Worm (Caenorhabditis elegans) whole organism, young adult: ENCODE measurements around the gene str-200.

Experiments
- B0019.2 ChIP-seq: fragments of 200-800 bp; sonication (Bioruptor generic); conservative IDR thresholded peaks from 2 replicates; pipeline ENCODE4 v1.3.6; 2022; ENCODE audit warnings: missing genetic modification reagents, missing genetic modification characterization, missing compliant biosample characterization
- B0261.1 ChIP-seq: sonication (generic microtip); optimal IDR thresholded peaks from 2 replicates; lab custom pipeline; 2016; ENCODE audit warnings: mild to moderate bottlenecking, missing genetic modification characterization, moderate library complexity, missing compliant biosample characterization
- D2030.7 ChIP-seq: fragments of 200-800 bp; sonication (Bioruptor generic); IDR thresholded peaks from 2 replicates; pipeline ENCODE4 v1.3.6; 2022; ENCODE audit warnings: missing genetic modification reagents, missing genetic modification characterization, missing compliant biosample characterization
- F37B4.10 ChIP-seq: fragments of 200-800 bp; sonication (Bioruptor generic); IDR thresholded peaks from 2 replicates; pipeline ENCODE4 v1.3.6; 2022; ENCODE audit warnings: missing genetic modification characterization, missing compliant biosample characterization
- Y56A3A.18 ChIP-seq: fragments of 200-800 bp; sonication (Bioruptor generic); IDR thresholded peaks from 2 replicates; pipeline ENCODE4 v1.3.6; 2022; ENCODE audit warnings: missing genetic modification reagents, missing genetic modification characterization, missing compliant biosample characterization
- Y79H2A.3 ChIP-seq: fragments of 200-800 bp; sonication (Bioruptor generic); conservative IDR thresholded peaks from 2 replicates; pipeline ENCODE4 v1.3.6; 2022; ENCODE audit warnings: missing genetic modification reagents, missing genetic modification characterization, missing compliant biosample characterization
- akir-1 ChIP-seq: fragments of 200-800 bp; sonication (Bioruptor generic); optimal IDR thresholded peaks from 2 replicates; lab custom pipeline; 2018; ENCODE audit warnings: mild to moderate bottlenecking, missing genetic modification characterization, moderate library complexity, missing compliant biosample characterization
- attf-6 ChIP-seq: fragments of 200-800 bp; sonication (Bioruptor generic); IDR thresholded peaks from 2 replicates; pipeline ENCODE4 v1.3.6; 2022; ENCODE audit warnings: missing genetic modification reagents, missing genetic modification characterization, missing compliant biosample characterization
- ccch-3 ChIP-seq: fragments of 200-800 bp; sonication (Bioruptor generic); optimal IDR thresholded peaks from 2 replicates; lab custom pipeline; 2018; ENCODE audit warnings: mild to moderate bottlenecking, missing genetic modification characterization, missing compliant biosample characterization
- ceh-58 ChIP-seq: fragments of 200-800 bp; sonication (Bioruptor generic); IDR thresholded peaks from 2 replicates; pipeline ENCODE4 v1.3.6; 2022; ENCODE audit warnings: missing genetic modification characterization, missing compliant biosample characterization
- dox-1 ChIP-seq: fragments of 200-800 bp; sonication (Bioruptor generic); IDR thresholded peaks from 2 replicates; pipeline ENCODE4 v1.3.6; 2022; ENCODE audit warnings: missing genetic modification reagents, missing genetic modification characterization, missing compliant biosample characterization
- egl-44 ChIP-seq: fragments of 200-800 bp; sonication (Bioruptor generic); IDR thresholded peaks from 2 replicates; pipeline ENCODE4 v1.3.6; 2022; ENCODE audit warnings: missing genetic modification reagents, missing genetic modification characterization, missing compliant biosample characterization
- egrh-3 ChIP-seq: fragments of 200-800 bp; sonication (Bioruptor generic); IDR thresholded peaks from 2 replicates; pipeline ENCODE4 v1.3.6; 2022; ENCODE audit warnings: missing genetic modification reagents, missing genetic modification characterization, missing compliant biosample characterization
- him-1 ChIP-seq: sonication (generic microtip); optimal IDR thresholded peaks from 2 replicates; lab custom pipeline; 2016; ENCODE audit warnings: missing genotype, missing genetic modification reagents, missing genetic modification characterization, missing compliant biosample characterization
- hlh-12 ChIP-seq: sonication (generic microtip); optimal IDR thresholded peaks from 2 replicates; lab custom pipeline; 2016; ENCODE audit warnings: missing genetic modification characterization, missing compliant biosample characterization
- hmg-1.2 ChIP-seq: fragments of 200-800 bp; sonication (Bioruptor generic); IDR thresholded peaks from 2 replicates; pipeline ENCODE4 v1.3.6; 2022; ENCODE audit warnings: missing genetic modification reagents, missing genetic modification characterization, missing compliant biosample characterization
- hsf-1 ChIP-seq: fragments of 200-800 bp; sonication (Bioruptor generic); IDR thresholded peaks from 2 replicates; pipeline ENCODE4 v1.3.6; 2022; ENCODE audit warnings: missing genetic modification reagents, missing genetic modification characterization, missing compliant biosample characterization
- lin-26 ChIP-seq: fragments of 200-800 bp; sonication (Bioruptor generic); IDR thresholded peaks from 2 replicates; pipeline ENCODE4 v1.3.6; 2022; ENCODE audit warnings: missing genetic modification reagents, missing genetic modification characterization, missing compliant biosample characterization
- madf-3 ChIP-seq: fragments of 200-800 bp; sonication (Bioruptor generic); IDR thresholded peaks from 2 replicates; pipeline ENCODE4 v1.3.6; 2022; ENCODE audit warnings: missing genetic modification reagents, missing genetic modification characterization, missing compliant biosample characterization
- mcd-1 ChIP-seq: fragments of 200-800 bp; sonication (Bioruptor generic); IDR thresholded peaks from 2 replicates; pipeline ENCODE4 v1.3.6; 2022; ENCODE audit warnings: missing genetic modification reagents, missing genetic modification characterization, missing compliant biosample characterization
- nfya-2 ChIP-seq: fragments of 200-800 bp; sonication (Bioruptor generic); IDR thresholded peaks from 2 replicates; pipeline ENCODE4 v1.3.6; 2022; ENCODE audit warnings: missing genetic modification reagents, missing genetic modification characterization, missing compliant biosample characterization
- nhr-120 ChIP-seq: fragments of 200-800 bp; sonication (Bioruptor generic); IDR thresholded peaks from 2 replicates; pipeline ENCODE4 v1.3.6; 2022; ENCODE audit warnings: missing genetic modification characterization, missing compliant biosample characterization
- nhr-90 ChIP-seq: sonication (generic microtip); optimal IDR thresholded peaks from 2 replicates; lab custom pipeline; 2016; ENCODE audit warnings: missing genotype, mild to moderate bottlenecking, missing genetic modification characterization, missing compliant biosample characterization
- pbrm-1 ChIP-seq: fragments of 200-800 bp; sonication (Bioruptor generic); IDR thresholded peaks from 2 replicates; pipeline ENCODE4 v1.3.6; 2022; ENCODE audit warnings: missing genetic modification reagents, missing genetic modification characterization, missing compliant biosample characterization
- rcor-1 ChIP-seq: fragments of 200-800 bp; sonication (Bioruptor generic); IDR thresholded peaks from 2 replicates; pipeline ENCODE4 v1.3.6; 2022; ENCODE audit warnings: missing genetic modification reagents, missing genetic modification characterization, missing compliant biosample characterization
- rpc-1 ChIP-seq, 2 experiments: fragments of 150-350 bp in 1 of 2; sonication (generic microtip) in 1 of 2; optimal IDR thresholded peaks; 2 replicates each; lab custom pipeline; 2014 to 2018; ENCODE audit warnings: missing biosample characterization in 1 of 2, missing genetic modification characterization in 1 of 2, missing genetic modification reagents in 1 of 2, missing genotype in 1 of 2
- sea-2 ChIP-seq: fragments of 200-800 bp; sonication (Bioruptor generic); IDR thresholded peaks from 2 replicates; pipeline ENCODE4 v1.3.6; 2022; ENCODE audit warnings: missing genetic modification characterization, missing compliant biosample characterization
- snpc-1.1 ChIP-seq: sonication (generic microtip); optimal IDR thresholded peaks from 2 replicates; lab custom pipeline; 2017; ENCODE audit warnings: missing genetic modification characterization, mild to moderate bottlenecking, missing compliant biosample characterization, antibody characterized with exemption, moderate library complexity, missing genotype, missing genetic modification reagents; ENCODE audit not compliant: insufficient read depth
- snpc-3.4 ChIP-seq: sonication (generic microtip); optimal IDR thresholded peaks from 2 replicates; lab custom pipeline; 2017; ENCODE audit warnings: missing genetic modification characterization, mild to moderate bottlenecking, missing compliant biosample characterization, antibody characterized with exemption, moderate library complexity, missing genotype, missing genetic modification reagents
- snpc-4 ChIP-seq, 5 experiments: fragments of 150-350 bp in 1 of 5; sonication (generic microtip) in 4 of 5; optimal IDR thresholded peaks; 2 replicates each; lab custom pipeline; 2014 to 2018; ENCODE audit warnings: missing genetic modification characterization in 5 of 5, missing biosample characterization in 3 of 5, antibody characterized with exemption in 2 of 5, mild to moderate bottlenecking in 2 of 5, missing compliant biosample characterization in 2 of 5, missing genotype in 2 of 5, moderate library complexity in 2 of 5, missing genetic modification reagents in 1 of 5
- tbp1 ChIP-seq: fragments of 200-800 bp; sonication (Bioruptor generic); optimal IDR thresholded peaks from 2 replicates; lab custom pipeline; 2018; ENCODE audit warnings: mild to moderate bottlenecking, missing genetic modification characterization, missing compliant biosample characterization
- xnd-1 ChIP-seq: sonication (generic microtip); optimal IDR thresholded peaks from 2 replicates; lab custom pipeline; 2016; ENCODE audit warnings: missing genotype, missing genetic modification reagents, missing genetic modification characterization, missing compliant biosample characterization
- ztf-6 ChIP-seq: fragments of 200-800 bp; sonication (Bioruptor generic); IDR thresholded peaks from 2 replicates; pipeline ENCODE4 v1.3.6; 2022; ENCODE audit warnings: missing genetic modification reagents, missing genetic modification characterization, missing compliant biosample characterization

Gene str-200

ce11 chrV:17430066-17430465 lies 27.9 kb downstream of the str-200 start, which contains the start of gene T27C5.10:
T27C5.10 (minus strand) TSS chrV:17430166.
- TF ChIP-seq xnd-1 (no peak), akir-1 (GFP tag; lab: Kevin White, UChicago) (no peak), tbp1 (GFP tag; lab: Kevin White, UChicago) (no peak), mcd-1 (GFP tag; lab: Robert Waterston, UW) (no peak), nhr-90 (tag; lab: Kevin White, UChicago) (no peak), ztf-6 (GFP tag; lab: Robert Waterston, UW) (no peak), madf-3 (GFP tag; lab: Robert Waterston, UW) (no peak), ccch-3 (no peak), hmg-1.2 (GFP tag; lab: Robert Waterston, UW) (no peak), egl-44 (GFP tag; lab: Robert Waterston, UW) (no peak), nhr-120 (GFP tag; lab: Robert Waterston, UW) (no peak)

ce11 chrV:17429262-17429661 lies 28.7 kb downstream of the str-200 start:
- TF ChIP-seq hlh-12 (tag; lab: Kevin White, UChicago) (no peak), F37B4.10 (GFP tag; lab: Robert Waterston, UW) (0 out of 2 replicates have a peak, but pooled peaks have one; percentile 59), egrh-3 (GFP tag; lab: Robert Waterston, UW) (peak; percentile 49; the same call in 1 of the 2 replicates), Y79H2A.3 (0 out of 2 replicates have a peak, but pooled peaks have one; percentile 14), sea-2 (GFP tag; lab: Robert Waterston, UW) (peak; percentile 88; the same call in 1 of the 2 replicates)

ce11 chrV:17428609-17429008 lies 29.4 kb downstream of the str-200 start:
- TF ChIP-seq ceh-58 (GFP tag; lab: Robert Waterston, UW) (0 out of 2 replicates have a peak, but pooled peaks have one; percentile 30), snpc-4 (GFP tag; optimal IDR thresholded peaks at IDR 0.05; lab: Kevin White, UChicago) (peak; percentile 87), snpc-4 (tag; optimal IDR thresholded peaks at IDR 0.05; lab: Kevin White, UChicago) (peak; percentile 57 to 97 (median 86)), B0261.1 (tag; lab: Kevin White, UChicago) (peak; percentile 60), attf-6 (GFP tag; lab: Robert Waterston, UW) (peak; percentile 96), tbp1 (GFP tag; lab: Kevin White, UChicago) (peak; percentile 84), him-1 (tag; lab: Kevin White, UChicago) (peak; percentile 33), pbrm-1 (GFP tag; lab: Robert Waterston, UW) (peak; percentile 94), sea-2 (GFP tag; lab: Robert Waterston, UW) (0 out of 2 replicates have a peak, but pooled peaks have one; percentile 53), madf-3 (GFP tag; lab: Robert Waterston, UW) (0 out of 2 replicates have a peak, but pooled peaks have one; percentile 27), D2030.7 (peak; percentile 66; the same call in 1 of the 2 replicates), rpc-1 (optimal IDR thresholded peaks at IDR 0.05; lab: Kevin White, UChicago) (peak; percentile 47), rpc-1 (tag; optimal IDR thresholded peaks at IDR 0.05; lab: Kevin White, UChicago) (peak; percentile 81), lin-26 (GFP tag; lab: Robert Waterston, UW) (peak; percentile 39), snpc-1.1 (tag; lab: Kevin White, UChicago) (peak; percentile 92), rcor-1 (GFP tag; lab: Robert Waterston, UW) (peak; percentile 22; the same call in 1 of the 2 replicates), nfya-2 (GFP tag; lab: Robert Waterston, UW) (0 out of 2 replicates have a peak, but pooled peaks have one; percentile 33), snpc-3.4 (peak; percentile 82), hmg-1.2 (GFP tag; lab: Robert Waterston, UW) (peak; percentile 79), Y56A3A.18 (peak; percentile 58; the same call in 1 of the 2 replicates), dox-1 (peak; percentile 33; the same call in 1 of the 2 replicates)
- TF ChIP-seq, all 124 proteins: peak for 19; not testable (repeated sequence) for 105

ce11 chrV:17420753-17421152 lies 37.2 kb downstream of the str-200 start:
- peak; percentile 94 for TF ChIP-seq hsf-1 (GFP tag; lab: Robert Waterston, UW)
- TF ChIP-seq B0019.2 (GFP tag; lab: Robert Waterston, UW): 0 out of 2 replicates have a peak, but pooled peaks have one; percentile 13
- TF ChIP-seq dox-1: peak; percentile 47
